Worm (Caenorhabditis elegans) whole organism, L1 larva: Measurements from ENCODE around the gene trxr-1.

Experiments
- C04F5.9 ChIP-seq: sonication (generic microtip); optimal IDR thresholded peaks from 2 replicates; lab custom pipeline; 2016; ENCODE audit warnings: missing genetic modification characterization, missing compliant biosample characterization
- C16A3.4 ChIP-seq: fragments of 150-350 bp; optimal IDR thresholded peaks from 2 replicates; lab custom pipeline; 2014; ENCODE audit warnings: missing biosample characterization, missing genetic modification characterization
- F16B12.6 ChIP-seq: fragments of 150-350 bp; optimal IDR thresholded peaks from 2 replicates; lab custom pipeline; 2014; ENCODE audit warnings: missing biosample characterization, missing genetic modification characterization
- aly-2 ChIP-seq: fragments of 150-350 bp; optimal IDR thresholded peaks from 2 replicates; lab custom pipeline; 2014; ENCODE audit warnings: missing biosample characterization, missing genetic modification characterization
- ceh-63 ChIP-seq: fragments of 200-800 bp; sonication (Bioruptor generic); optimal IDR thresholded peaks from 2 replicates; lab custom pipeline; 2018; ENCODE audit warnings: mild to moderate bottlenecking, missing genetic modification characterization, missing compliant biosample characterization
- ceh-90 ChIP-seq: sonication (generic microtip); optimal IDR thresholded peaks from 2 replicates; lab custom pipeline; 2016; ENCODE audit warnings: missing genetic modification characterization, missing compliant biosample characterization
- efl-1 ChIP-seq, 4 experiments: fragments of 150-350 bp; optimal IDR thresholded peaks in 3 of 4; peaks in 1 of 4; 1 replicate in 1 of 4; 2 replicates in 3 of 4; lab custom pipeline; 2014; ENCODE audit warnings: missing biosample characterization in 2 of 4, missing genetic modification characterization in 2 of 4, missing genetic modification reagents in 2 of 4
- efl-3 ChIP-seq: fragments of 200-800 bp; sonication (Bioruptor generic); optimal IDR thresholded peaks from 2 replicates; lab custom pipeline; 2018; ENCODE audit warnings: mild to moderate bottlenecking, missing genetic modification characterization, missing compliant biosample characterization
- egl-27 ChIP-seq, 2 experiments: fragments of 150-350 bp in 1 of 2; sonication (generic microtip); optimal IDR thresholded peaks; 3 replicates each; lab custom pipeline; 2017 to 2018; ENCODE audit warnings: missing biosample characterization in 2 of 2, missing genetic modification characterization in 2 of 2, missing genetic modification reagents in 2 of 2
- elt-2 ChIP-seq: sonication (generic microtip); optimal IDR thresholded peaks from 2 replicates; lab custom pipeline; 2016; ENCODE audit warnings: missing genetic modification characterization, mild to moderate bottlenecking, inconsistent platforms, missing compliant biosample characterization, missing genetic modification reagents
- fkh-10 ChIP-seq: sonication (generic microtip); optimal IDR thresholded peaks from 2 replicates; lab custom pipeline; 2017; ENCODE audit warnings: missing biosample characterization, missing genetic modification reagents, missing genetic modification characterization
- fos-1 ChIP-seq: fragments of 150-350 bp; optimal IDR thresholded peaks from 2 replicates; lab custom pipeline; 2014; ENCODE audit warnings: missing biosample characterization, missing genetic modification characterization
- grh-1 ChIP-seq: fragments of 200-800 bp; sonication (Bioruptor generic); IDR thresholded peaks from 2 replicates; pipeline ENCODE4 v1.3.6; 2022; ENCODE audit warnings: missing genetic modification reagents, missing genetic modification characterization, missing compliant biosample characterization
- lin-14 ChIP-seq: fragments of 200-800 bp; sonication (Bioruptor generic); optimal IDR thresholded peaks from 2 replicates; lab custom pipeline; 2018; ENCODE audit warnings: mild to moderate bottlenecking, missing genetic modification characterization, moderate library complexity, missing compliant biosample characterization
- lir-3 ChIP-seq: sonication (generic microtip); optimal IDR thresholded peaks from 2 replicates; lab custom pipeline; 2016; ENCODE audit warnings: mild to moderate bottlenecking, missing genetic modification characterization, moderate library complexity, missing compliant biosample characterization; ENCODE audit not compliant: poor library complexity
- lsy-2 ChIP-seq, 2 experiments: fragments of 150-350 bp; optimal IDR thresholded peaks; 2 replicates each; lab custom pipeline; 2014; ENCODE audit warnings: missing biosample characterization in 2 of 2, missing genetic modification characterization in 2 of 2
- mab-9 ChIP-seq: fragments of 200-800 bp; sonication (Bioruptor generic); IDR thresholded peaks from 2 replicates; pipeline ENCODE4 v1.3.6; 2022; ENCODE audit warnings: missing genetic modification reagents, missing genetic modification characterization, missing compliant biosample characterization
- mep-1 ChIP-seq: fragments of 150-350 bp; optimal IDR thresholded peaks from 2 replicates; lab custom pipeline; 2014; ENCODE audit warnings: missing biosample characterization, missing genetic modification characterization
- nhr-11 ChIP-seq: fragments of 150-350 bp; optimal IDR thresholded peaks from 2 replicates; lab custom pipeline; 2014; ENCODE audit warnings: missing biosample characterization, missing genetic modification characterization
- nhr-19 ChIP-seq: fragments of 200-800 bp; sonication (Bioruptor generic); conservative IDR thresholded peaks from 2 replicates; pipeline ENCODE4 v1.3.6; 2022; ENCODE audit warnings: missing genetic modification characterization, missing compliant biosample characterization
- nhr-28 ChIP-seq: fragments of 150-350 bp; optimal IDR thresholded peaks from 2 replicates; lab custom pipeline; 2014; ENCODE audit warnings: missing biosample characterization, missing genetic modification characterization
- nhr-47 ChIP-seq: sonication (generic microtip); optimal IDR thresholded peaks from 2 replicates; lab custom pipeline; 2016; ENCODE audit warnings: mild to moderate bottlenecking, missing genetic modification characterization, moderate library complexity, missing compliant biosample characterization
- nhr-71 ChIP-seq: sonication (generic microtip); optimal IDR thresholded peaks from 2 replicates; lab custom pipeline; 2016; ENCODE audit warnings: mild to moderate bottlenecking, missing genetic modification characterization, moderate library complexity, missing compliant biosample characterization
- nhr-76 ChIP-seq: sonication (generic microtip); optimal IDR thresholded peaks from 2 replicates; lab custom pipeline; 2017; ENCODE audit warnings: missing biosample characterization, missing genetic modification characterization
- nhr-85 ChIP-seq: sonication (generic microtip); peaks from one replicate; lab custom pipeline; 2016; ENCODE audit warnings: missing genetic modification characterization, inconsistent platforms, missing compliant biosample characterization
- pax-3 ChIP-seq: fragments of 200-800 bp; sonication (Bioruptor generic); optimal IDR thresholded peaks from 2 replicates; lab custom pipeline; 2018; ENCODE audit warnings: mild to moderate bottlenecking, missing genetic modification characterization, moderate library complexity, missing compliant biosample characterization
- snu-23 ChIP-seq: sonication (generic microtip); optimal IDR thresholded peaks from 2 replicates; lab custom pipeline; 2016; ENCODE audit warnings: missing genetic modification characterization, missing compliant biosample characterization
- tbx-2 ChIP-seq: sonication (generic microtip); optimal IDR thresholded peaks from 2 replicates; lab custom pipeline; 2016; ENCODE audit warnings: missing genetic modification characterization, missing compliant biosample characterization
- tlp-1 ChIP-seq: fragments of 150-350 bp; optimal IDR thresholded peaks from 2 replicates; lab custom pipeline; 2014; ENCODE audit warnings: missing biosample characterization, missing genetic modification characterization
- unc-30 ChIP-seq: sonication (generic microtip); optimal IDR thresholded peaks from 2 replicates; lab custom pipeline; 2017; ENCODE audit warnings: missing biosample characterization, missing genetic modification characterization
- unc-86 ChIP-seq: sonication (generic microtip); optimal IDR thresholded peaks from 2 replicates; lab custom pipeline; 2016; ENCODE audit warnings: missing genetic modification characterization, missing compliant biosample characterization
- xbp-1 ChIP-seq: sonication (generic microtip); optimal IDR thresholded peaks from 2 replicates; lab custom pipeline; 2016; ENCODE audit warnings: missing genetic modification characterization, missing compliant biosample characterization
- ztf-4 ChIP-seq: fragments of 150-350 bp; optimal IDR thresholded peaks from 2 replicates; lab custom pipeline; 2014; ENCODE audit warnings: missing biosample characterization, missing genetic modification characterization

The trxr-1 gene

DNA sequence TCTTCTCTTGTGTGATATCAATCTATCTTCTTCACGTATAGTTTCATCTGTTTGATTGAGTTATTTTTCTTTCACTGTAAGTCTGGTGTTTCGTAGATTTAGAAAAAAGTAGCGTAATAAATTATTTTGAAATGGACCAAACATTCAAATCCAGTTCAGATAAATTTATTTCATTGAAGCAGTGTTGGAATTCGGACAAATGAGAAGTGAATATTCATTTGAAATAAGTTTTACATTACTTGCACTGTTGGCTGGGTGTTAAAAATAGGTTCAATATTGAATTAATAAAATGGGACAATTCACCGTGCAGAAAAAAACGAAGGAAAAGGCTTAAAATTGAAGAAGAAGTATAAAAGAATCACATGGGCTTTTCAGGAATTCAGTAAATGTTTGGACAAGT, 33.1 kb upstream of the trxr-1 start:
- no peak for TF ChIP-seq nhr-28 (tag; lab: Kevin White, UChicago)
- no peak for TF ChIP-seq egl-27 (tag; optimal IDR thresholded peaks at IDR 0.05; lab: Kevin White, UChicago)
- no peak for TF ChIP-seq C04F5.9 (tag; lab: Kevin White, UChicago)
- TF ChIP-seq F16B12.6 (tag; lab: Kevin White, UChicago) = no peak
- no peak for TF ChIP-seq ztf-4 (tag; lab: Kevin White, UChicago)
- TF ChIP-seq nhr-47 (tag; lab: Kevin White, UChicago) = no peak
- TF ChIP-seq lir-3 (tag; lab: Kevin White, UChicago) = no peak

DNA sequence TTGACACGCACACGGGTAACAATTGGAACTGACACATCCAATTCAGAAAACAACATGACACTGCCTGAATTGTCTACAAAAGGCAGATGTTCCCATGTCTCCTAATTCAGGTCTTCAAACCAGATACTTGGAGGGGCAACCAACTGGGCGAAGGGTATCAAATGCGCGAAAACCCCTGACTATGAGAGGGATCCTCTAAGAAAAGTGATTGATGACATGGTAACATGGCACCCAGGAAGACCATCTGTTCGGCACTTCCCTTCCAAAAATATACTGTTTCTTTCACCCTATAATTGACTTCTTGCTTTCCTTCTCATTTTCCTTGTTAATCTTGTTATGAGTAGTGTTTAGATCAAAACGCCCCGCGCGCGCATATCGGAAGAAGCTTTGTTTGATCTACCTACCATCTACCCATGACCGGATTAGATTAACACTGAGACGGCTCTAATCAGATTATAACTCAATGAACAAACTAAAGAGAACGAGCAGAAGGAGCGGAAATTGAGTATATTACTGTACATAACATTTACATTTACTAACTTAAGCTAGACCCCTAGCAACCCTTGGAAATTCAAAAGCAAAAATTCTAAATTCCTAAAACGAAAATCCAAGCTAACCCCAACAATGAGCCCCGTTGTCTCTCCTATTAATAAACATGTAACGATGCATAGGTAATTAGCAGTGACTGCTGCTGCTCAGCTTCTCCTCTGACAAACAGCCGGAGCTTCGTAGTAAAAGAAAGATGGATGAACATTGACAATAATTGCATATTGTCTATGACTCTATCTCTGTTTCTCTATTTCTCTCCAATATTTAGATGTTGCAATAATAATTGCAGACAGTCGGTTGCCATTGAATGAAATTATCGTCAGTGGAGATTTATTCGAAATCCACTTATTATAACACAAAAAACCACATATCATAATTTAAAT, 27.0 kb upstream of the trxr-1 start:
- peak; percentile 57 for TF ChIP-seq nhr-85 (tag; lab: Kevin White, UChicago)
- TF ChIP-seq ceh-63 (GFP tag; lab: Kevin White, UChicago) = no peak
- TF ChIP-seq efl-1 (optimal IDR thresholded peaks at IDR 0.05; lab: Kevin White, UChicago) = no peak
- peak in 1 of 2 experiments; percentile 40 for TF ChIP-seq efl-1 (GFP tag; optimal IDR thresholded peaks at IDR 0.05 in 1 of 2; lab: Kevin White, UChicago)

DNA sequence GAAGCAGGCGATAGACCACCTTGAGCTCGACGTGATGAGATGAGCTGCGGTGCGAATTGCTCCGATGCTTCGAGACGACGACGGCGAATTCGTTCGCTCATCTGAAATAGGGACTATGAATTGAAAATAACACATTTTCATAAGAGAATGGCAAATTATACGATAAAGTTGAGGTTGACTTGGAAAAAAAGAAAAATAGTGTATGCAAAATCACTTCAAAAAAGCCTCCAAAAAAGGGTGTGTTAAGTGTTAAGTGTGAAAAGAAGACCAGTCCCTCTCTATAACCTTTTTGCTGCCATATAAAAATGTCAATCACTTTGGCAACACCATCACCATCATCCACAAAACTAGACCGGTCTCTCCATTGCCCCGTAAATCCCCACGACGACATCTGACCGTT, 24.9 kb upstream of the trxr-1 start, which contains the start of gene prkl-1:
Gene prkl-1, minus strand, starts transcription at position 101 of the 400 bp plus-strand sequence.
- no peak for TF ChIP-seq ceh-90 (tag; lab: Kevin White, UChicago)
- no peak for TF ChIP-seq nhr-11 (tag; lab: Kevin White, UChicago)
- no peak for TF ChIP-seq nhr-85 (tag; lab: Kevin White, UChicago)
- no peak for TF ChIP-seq mab-9 (GFP tag; lab: Robert Waterston, UW)
- no peak for TF ChIP-seq unc-86 (tag; lab: Kevin White, UChicago)
- no peak for TF ChIP-seq elt-2
- no peak for TF ChIP-seq mep-1 (tag; lab: Kevin White, UChicago)
- TF ChIP-seq snu-23 (GFP tag; lab: Kevin White, UChicago) = no peak
- TF ChIP-seq C16A3.4 (tag; lab: Kevin White, UChicago) = no peak
- no peak for TF ChIP-seq efl-3 (GFP tag; lab: Kevin White, UChicago)
- no peak for TF ChIP-seq fos-1 (tag; lab: Kevin White, UChicago)
- TF ChIP-seq tbx-2 = no peak
- TF ChIP-seq nhr-71 (tag; lab: Kevin White, UChicago) = no peak

DNA sequence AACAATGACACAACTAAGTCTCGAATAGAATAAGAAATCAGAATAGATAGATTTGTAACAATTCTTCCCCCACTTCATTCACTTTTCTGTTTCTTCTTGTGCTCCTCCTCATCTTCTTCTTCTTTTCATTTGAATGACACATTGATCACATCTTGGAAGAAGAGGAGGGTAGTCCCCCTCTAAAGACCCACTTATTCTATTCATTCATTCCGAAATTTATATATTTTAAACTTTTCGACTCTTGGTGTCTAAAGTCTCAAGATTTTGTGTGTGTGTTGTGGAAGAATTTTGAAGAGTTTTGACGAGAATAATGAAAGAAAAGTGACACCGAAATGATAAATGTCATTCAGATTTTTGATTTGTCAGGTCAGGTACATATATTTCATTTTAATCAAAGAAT, 20.7 kb upstream of the trxr-1 start:
- TF ChIP-seq nhr-76 (tag; lab: Kevin White, UChicago) (no peak), pax-3 (tag; lab: Kevin White, UChicago) (no peak), aly-2 (tag; lab: Kevin White, UChicago) (no peak), fkh-10 (GFP tag; lab: Kevin White, UChicago) (no peak), grh-1 (GFP tag; lab: Robert Waterston, UW) (no peak), lsy-2 (tag; optimal IDR thresholded peaks at IDR 0.05; lab: Kevin White, UChicago) (no peak), lin-14 (GFP tag; lab: Kevin White, UChicago) (no peak), nhr-19 (GFP tag; lab: Robert Waterston, UW) (no peak), tlp-1 (tag; lab: Kevin White, UChicago) (no peak), elt-2 (no peak), unc-30 (tag; lab: Kevin White, UChicago) (no peak), C16A3.4 (tag; lab: Kevin White, UChicago) (no peak)

DNA sequence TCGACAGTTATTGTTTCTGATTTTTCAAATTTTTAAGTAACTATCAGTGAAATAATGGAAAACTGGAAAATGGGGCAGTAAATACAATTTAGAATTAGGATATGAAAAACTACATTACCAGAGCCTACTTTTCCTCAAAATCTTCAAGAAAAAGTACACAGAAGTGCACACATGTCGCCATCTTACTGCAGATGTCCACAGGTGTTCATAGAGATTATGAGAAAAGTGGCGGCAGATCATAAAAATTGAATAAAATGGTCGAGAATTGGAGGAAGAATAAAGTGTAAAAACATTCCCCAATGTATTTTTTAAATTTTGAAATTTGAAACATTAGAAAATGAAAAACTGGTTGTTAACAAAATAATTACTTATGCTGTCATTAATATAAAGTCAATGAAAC, 13.8 kb upstream of the trxr-1 start:
- TF ChIP-seq unc-86 (tag; lab: Kevin White, UChicago) = no peak
- TF ChIP-seq xbp-1 (tag; lab: Kevin White, UChicago) = no peak
- no peak for TF ChIP-seq nhr-47 (tag; lab: Kevin White, UChicago)
